Worm (Caenorhabditis elegans) whole organism, late embryonic: ENCODE data around the gene sri-24.

Experiments
- C38D4.7 ChIP-seq: fragments of 200-800 bp; sonication (Bioruptor generic); optimal IDR thresholded peaks from 2 replicates; lab custom pipeline; 2018; ENCODE audit warnings: mild to moderate bottlenecking, missing genetic modification characterization, moderate library complexity, missing compliant biosample characterization
- F13H6.1 ChIP-seq: sonication (generic microtip); optimal IDR thresholded peaks from 2 replicates; lab custom pipeline; 2016; ENCODE audit warnings: missing genetic modification characterization, missing compliant biosample characterization
- K09A11.1 ChIP-seq: sonication (generic microtip); optimal IDR thresholded peaks from 2 replicates; lab custom pipeline; 2017; ENCODE audit warnings: antibody characterized with exemption, mild to moderate bottlenecking, missing genetic modification characterization, missing compliant biosample characterization; ENCODE audit not compliant: insufficient read depth
- T23F11.4 ChIP-seq: fragments of 200-800 bp; sonication (Bioruptor generic); optimal IDR thresholded peaks from 2 replicates; lab custom pipeline; 2018; ENCODE audit warnings: mild to moderate bottlenecking, missing genetic modification characterization, missing compliant biosample characterization
- ama-1 ChIP-seq: fragments of 150-350 bp; optimal IDR thresholded peaks from 2 replicates; lab custom pipeline; 2014
- ceh-14 ChIP-seq: sonication (generic microtip); optimal IDR thresholded peaks from 2 replicates; lab custom pipeline; 2016; ENCODE audit warnings: missing genotype, missing genetic modification characterization, missing compliant biosample characterization
- ceh-19 ChIP-seq: fragments of 200-800 bp; sonication (Bioruptor generic); optimal IDR thresholded peaks from 2 replicates; lab custom pipeline; 2018; ENCODE audit warnings: mild to moderate bottlenecking, missing genetic modification characterization, missing compliant biosample characterization
- ceh-2 ChIP-seq: sonication (generic microtip); optimal IDR thresholded peaks from 2 replicates; lab custom pipeline; 2016; ENCODE audit warnings: missing genotype, missing genetic modification characterization, missing compliant biosample characterization
- ceh-22 ChIP-seq: sonication (generic microtip); optimal IDR thresholded peaks from 2 replicates; lab custom pipeline; 2017; ENCODE audit warnings: missing biosample characterization, missing genetic modification characterization
- ceh-30 ChIP-seq: fragments of 150-350 bp; optimal IDR thresholded peaks from 2 replicates; lab custom pipeline; 2014; ENCODE audit warnings: missing biosample characterization, missing genetic modification characterization
- ceh-34 ChIP-seq: sonication (generic microtip); optimal IDR thresholded peaks from 2 replicates; lab custom pipeline; 2016; ENCODE audit warnings: mild to moderate bottlenecking, missing genetic modification characterization, missing compliant biosample characterization
- ceh-45 ChIP-seq: fragments of 200-800 bp; sonication (Bioruptor generic); IDR thresholded peaks from 2 replicates; pipeline ENCODE4 v1.3.6; 2022; ENCODE audit warnings: missing genetic modification reagents, missing genetic modification characterization, missing compliant biosample characterization
- ceh-48 ChIP-seq: sonication (generic microtip); optimal IDR thresholded peaks from 2 replicates; lab custom pipeline; 2016; ENCODE audit warnings: missing genetic modification characterization, inconsistent platforms, missing compliant biosample characterization
- ceh-6 ChIP-seq: fragments of 200-800 bp; sonication (Bioruptor generic); optimal IDR thresholded peaks from 2 replicates; lab custom pipeline; 2018; ENCODE audit warnings: mild to moderate bottlenecking, missing genetic modification characterization, missing compliant biosample characterization
- che-1 ChIP-seq: sonication (generic microtip); optimal IDR thresholded peaks from 2 replicates; lab custom pipeline; 2016; ENCODE audit warnings: mild to moderate bottlenecking, missing genetic modification characterization, missing compliant biosample characterization
- dmd-4 ChIP-seq: sonication (generic microtip); optimal IDR thresholded peaks from 2 replicates; lab custom pipeline; 2016; ENCODE audit warnings: borderline replicate concordance, missing genetic modification characterization, missing compliant biosample characterization
- dve-1 ChIP-seq: sonication (generic microtip); optimal IDR thresholded peaks from 2 replicates; lab custom pipeline; 2017; ENCODE audit warnings: antibody characterized with exemption, mild to moderate bottlenecking, missing genetic modification characterization, missing compliant biosample characterization
- elt-2 ChIP-seq: sonication (generic microtip); optimal IDR thresholded peaks from 2 replicates; lab custom pipeline; 2016; ENCODE audit warnings: missing genetic modification reagents, missing genetic modification characterization, missing compliant biosample characterization
- ets-4 ChIP-seq: sonication (generic microtip); optimal IDR thresholded peaks from 2 replicates; lab custom pipeline; 2016; ENCODE audit warnings: missing genetic modification characterization, missing compliant biosample characterization
- fkh-10 ChIP-seq: fragments of 150-350 bp; optimal IDR thresholded peaks from 2 replicates; lab custom pipeline; 2014; ENCODE audit warnings: missing biosample characterization, missing genetic modification reagents, missing genetic modification characterization
- fkh-6 ChIP-seq: sonication (generic microtip); optimal IDR thresholded peaks from 2 replicates; lab custom pipeline; 2016; ENCODE audit warnings: missing genetic modification characterization, missing compliant biosample characterization
- gmeb-2 ChIP-seq: sonication (generic microtip); optimal IDR thresholded peaks from 2 replicates; lab custom pipeline; 2016; ENCODE audit warnings: missing genetic modification characterization, inconsistent platforms, missing compliant biosample characterization
- hlh-13 ChIP-seq: fragments of 200-800 bp; sonication (Bioruptor generic); optimal IDR thresholded peaks from 2 replicates; lab custom pipeline; 2018; ENCODE audit warnings: mild to moderate bottlenecking, missing genetic modification characterization, missing compliant biosample characterization
- hlh-15 ChIP-seq: sonication (generic microtip); optimal IDR thresholded peaks from 2 replicates; lab custom pipeline; 2016; ENCODE audit warnings: missing genetic modification characterization, missing compliant biosample characterization
- hlh-30 ChIP-seq: sonication (generic microtip); optimal IDR thresholded peaks from 2 replicates; lab custom pipeline; 2017; ENCODE audit warnings: antibody characterized with exemption, missing genetic modification characterization, missing compliant biosample characterization; ENCODE audit not compliant: insufficient read depth
- hlh-6 ChIP-seq: sonication (generic microtip); optimal IDR thresholded peaks from 2 replicates; lab custom pipeline; 2016; ENCODE audit warnings: missing genotype, missing genetic modification characterization, missing compliant biosample characterization
- hlh-8 ChIP-seq: sonication (generic microtip); optimal IDR thresholded peaks from 2 replicates; lab custom pipeline; 2016; ENCODE audit warnings: missing genotype, missing genetic modification characterization, missing compliant biosample characterization
- lin-11 ChIP-seq: fragments of 200-800 bp; sonication (Bioruptor generic); optimal IDR thresholded peaks from 2 replicates; lab custom pipeline; 2018; ENCODE audit warnings: mild to moderate bottlenecking, missing genetic modification characterization, missing compliant biosample characterization
- madf-2 ChIP-seq: sonication (generic microtip); optimal IDR thresholded peaks from 2 replicates; lab custom pipeline; 2017; ENCODE audit warnings: missing genetic modification characterization, missing compliant biosample characterization
- nfya-1 ChIP-seq: sonication (generic microtip); optimal IDR thresholded peaks from 2 replicates; lab custom pipeline; 2017; ENCODE audit warnings: missing genetic modification characterization, mild to moderate bottlenecking, missing compliant biosample characterization, antibody characterized with exemption, moderate library complexity
- nhr-11 ChIP-seq: fragments of 150-350 bp; optimal IDR thresholded peaks from 2 replicates; lab custom pipeline; 2014; ENCODE audit warnings: missing biosample characterization, missing genetic modification characterization
- nhr-232 ChIP-seq: sonication (generic microtip); optimal IDR thresholded peaks from 2 replicates; lab custom pipeline; 2016; ENCODE audit warnings: missing genetic modification characterization, missing compliant biosample characterization
- pat-9 ChIP-seq: fragments of 200-800 bp; sonication (Bioruptor generic); optimal IDR thresholded peaks from 2 replicates; lab custom pipeline; 2018; ENCODE audit warnings: mild to moderate bottlenecking, missing genetic modification characterization, moderate library complexity, missing compliant biosample characterization
- pax-1 ChIP-seq: fragments of 150-350 bp; optimal IDR thresholded peaks from 2 replicates; lab custom pipeline; 2014; ENCODE audit warnings: missing biosample characterization, missing genetic modification characterization
- pha-2 ChIP-seq: sonication (generic microtip); optimal IDR thresholded peaks from 2 replicates; lab custom pipeline; 2017; ENCODE audit warnings: mild to moderate bottlenecking, missing genetic modification characterization, missing compliant biosample characterization
- pqm-1 ChIP-seq: sonication (generic microtip); optimal IDR thresholded peaks from 2 replicates; lab custom pipeline; 2016; ENCODE audit warnings: missing genetic modification characterization, missing compliant biosample characterization
- rnt-1 ChIP-seq: sonication (generic microtip); optimal IDR thresholded peaks from 2 replicates; lab custom pipeline; 2016; ENCODE audit warnings: missing genetic modification characterization, missing compliant biosample characterization
- sdc-2 ChIP-seq: sonication (generic microtip); optimal IDR thresholded peaks from 2 replicates; lab custom pipeline; 2016; ENCODE audit warnings: missing genotype, missing genetic modification characterization, missing compliant biosample characterization
- tbx-7 ChIP-seq: sonication (generic microtip); optimal IDR thresholded peaks from 2 replicates; lab custom pipeline; 2016; ENCODE audit warnings: missing genotype, missing genetic modification characterization, missing compliant biosample characterization
- ttx-3 ChIP-seq: sonication (generic microtip); optimal IDR thresholded peaks from 2 replicates; lab custom pipeline; 2016; ENCODE audit warnings: missing genetic modification reagents, missing genetic modification characterization, missing compliant biosample characterization
- unc-3 ChIP-seq, 2 experiments: fragments of 200-800 bp in 1 of 2; sonication (Bioruptor generic) in 1 of 2; sonication (generic microtip) in 1 of 2; conservative IDR thresholded peaks in 1 of 2; optimal IDR thresholded peaks in 1 of 2; 2 replicates each; pipeline versions ENCODE4 v1.3.6 to Lab custom; 2016 to 2022; ENCODE audit warnings: missing compliant biosample characterization in 2 of 2, missing genetic modification characterization in 2 of 2, missing genetic modification reagents in 1 of 2
- unc-55 ChIP-seq: sonication (generic microtip); optimal IDR thresholded peaks from 2 replicates; lab custom pipeline; 2017; ENCODE audit warnings: missing biosample characterization, missing genetic modification reagents, missing genetic modification characterization
- unc-86 ChIP-seq: sonication (generic microtip); optimal IDR thresholded peaks from 2 replicates; lab custom pipeline; 2016; ENCODE audit warnings: missing genetic modification characterization, missing compliant biosample characterization
- zip-5 ChIP-seq: sonication (generic microtip); optimal IDR thresholded peaks from 2 replicates; lab custom pipeline; 2016; ENCODE audit warnings: missing genetic modification characterization, missing compliant biosample characterization

Gene sri-24

ce11 chrV:15190903-15191302 lies 21.1 kb upstream of the sri-24 start, which contains the start of gene Y75B12B.11 (continued):
- TF ChIP-seq T23F11.4 (GFP tag; lab: Kevin White, UChicago) (peak; percentile 89), dmd-4 (tag; lab: Kevin White, UChicago) (peak; percentile 86), ceh-34 (tag; lab: Kevin White, UChicago) (peak; percentile 88), ceh-6 (GFP tag; lab: Kevin White, UChicago) (peak; percentile 87), pat-9 (tag; lab: Kevin White, UChicago) (peak; percentile 88), pax-1 (tag; lab: Kevin White, UChicago) (no peak), ceh-22 (tag; lab: Kevin White, UChicago) (no peak), unc-55 (GFP tag; lab: Kevin White, UChicago) (peak; percentile 8), sdc-2 (tag; lab: Kevin White, UChicago) (peak; percentile 84), che-1 (tag; lab: Kevin White, UChicago) (peak; percentile 90), pqm-1 (tag; lab: Kevin White, UChicago) (peak; percentile 84), C38D4.7 (peak; percentile 86), ceh-48 (tag; lab: Kevin White, UChicago) (peak; percentile 74), hlh-8 (tag; lab: Kevin White, UChicago) (peak; percentile 84), hlh-6 (tag; lab: Kevin White, UChicago) (peak; percentile 92), ceh-30 (peak; percentile 82), elt-2 (peak; percentile 93), F13H6.1 (tag; lab: Kevin White, UChicago) (peak; percentile 81), ttx-3 (peak; percentile 87), ets-4 (peak; percentile 69), dve-1 (tag; lab: Kevin White, UChicago) (peak; percentile 87), ceh-2 (peak; percentile 88), hlh-15 (peak; percentile 80), ceh-19 (GFP tag; lab: Kevin White, UChicago) (peak; percentile 93), K09A11.1 (tag; lab: Kevin White, UChicago) (peak; percentile 77), madf-2 (tag; lab: Kevin White, UChicago) (peak; percentile 85), nhr-232 (tag; lab: Kevin White, UChicago) (peak; percentile 84), lin-11 (tag; lab: Kevin White, UChicago) (peak; percentile 81), rnt-1 (tag; lab: Kevin White, UChicago) (peak; percentile 76), fkh-10 (GFP tag; lab: Kevin White, UChicago) (no peak), hlh-30 (tag; lab: Kevin White, UChicago) (peak; percentile 67), ama-1 (no peak), nhr-11 (tag; lab: Kevin White, UChicago) (no peak)

- TF ChIP-seq fkh-10 (GFP tag; lab: Kevin White, UChicago) (no peak), gmeb-2 (tag; lab: Kevin White, UChicago) (no peak), fkh-6 (no peak), pat-9 (tag; lab: Kevin White, UChicago) (no peak), pax-1 (tag; lab: Kevin White, UChicago) (no peak), ceh-14 (tag; lab: Kevin White, UChicago) (no peak), pha-2 (tag; lab: Kevin White, UChicago) (no peak), elt-2 (no peak), T23F11.4 (GFP tag; lab: Kevin White, UChicago) (no peak), hlh-13 (GFP tag; lab: Kevin White, UChicago) (no peak), madf-2 (tag; lab: Kevin White, UChicago) (no peak), unc-55 (GFP tag; lab: Kevin White, UChicago) (no peak), zip-5 (no peak), hlh-6 (tag; lab: Kevin White, UChicago) (no peak)
- TF ChIP-seq, all 69 proteins: peak for 0
These were observed 20.0 kb upstream of the sri-24 start for ce11 chrV:15191971-15192370.

DNA sequence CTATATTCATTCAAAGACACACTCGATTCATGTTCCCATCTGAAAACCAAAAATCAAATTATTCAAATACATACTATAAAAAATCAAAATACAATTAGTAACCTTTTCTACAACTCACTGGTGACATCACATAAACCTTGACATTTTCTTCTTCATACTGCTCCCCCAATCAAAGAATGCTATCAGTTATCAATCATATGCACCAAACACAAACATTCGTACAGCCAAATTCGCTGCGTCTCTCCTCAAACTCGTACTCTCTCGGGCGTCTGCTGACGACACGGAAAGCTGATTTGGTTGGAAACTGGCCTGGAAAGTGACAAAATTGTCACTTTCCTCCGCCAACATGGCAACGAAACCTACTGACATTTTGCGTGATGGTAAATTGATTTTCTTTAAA lies 19.6 kb upstream of the sri-24 start, which contains the start of gene plc-2:
plc-2 (plus strand) TSS at position 196 of the 400 bp plus-strand sequence.
- TF ChIP-seq nfya-1: no peak
- no peak for TF ChIP-seq unc-55 (GFP tag; lab: Kevin White, UChicago)
- TF ChIP-seq ttx-3: no peak
- TF ChIP-seq madf-2 (tag; lab: Kevin White, UChicago): no peak
- TF ChIP-seq hlh-13 (GFP tag; lab: Kevin White, UChicago): no peak
- no peak for TF ChIP-seq lin-11 (tag; lab: Kevin White, UChicago)
- TF ChIP-seq pax-1 (tag; lab: Kevin White, UChicago): no peak
- TF ChIP-seq tbx-7: no peak
- no peak for TF ChIP-seq ceh-6 (GFP tag; lab: Kevin White, UChicago)
- no peak for TF ChIP-seq unc-86 (tag; lab: Kevin White, UChicago)
- TF ChIP-seq dve-1 (tag; lab: Kevin White, UChicago): no peak
- no peak for TF ChIP-seq hlh-8 (tag; lab: Kevin White, UChicago)
- TF ChIP-seq ceh-45 (GFP tag; lab: Robert Waterston, UW): no peak
- no peak for TF ChIP-seq zip-5
- no peak for TF ChIP-seq unc-3 (GFP tag; conservative IDR thresholded peaks at IDR 0.05; lab: Robert Waterston, UW)
- TF ChIP-seq unc-3 (tag; optimal IDR thresholded peaks at IDR 0.05; lab: Kevin White, UChicago): no peak
- TF ChIP-seq, all 69 proteins: peak for 0
